Worm (Caenorhabditis elegans) whole organism, L3 larva: Measurements from ENCODE around the gene H12D21.11.
A peak's percentile ranks its signal among the peaks of the same experiment; 100 is the strongest.

Experiments
- R02D3.7 ChIP-seq: fragments of 150-350 bp; optimal IDR thresholded peaks from 2 replicates; lab custom pipeline; 2014; ENCODE audit warnings: missing biosample characterization, missing genetic modification characterization
- ZK546.5 ChIP-seq: sonication (generic microtip); optimal IDR thresholded peaks from 2 replicates; lab custom pipeline; 2017; ENCODE audit warnings: missing biosample characterization, missing genetic modification characterization
- aly-2 ChIP-seq: fragments of 150-350 bp; optimal IDR thresholded peaks from 2 replicates; lab custom pipeline; 2014; ENCODE audit warnings: missing biosample characterization, missing genetic modification characterization
- ama-1 ChIP-seq: fragments of 150-350 bp; optimal IDR thresholded peaks from 2 replicates; lab custom pipeline; 2018
- ceh-28 ChIP-seq: fragments of 150-350 bp; optimal IDR thresholded peaks from 2 replicates; lab custom pipeline; 2014; ENCODE audit warnings: missing biosample characterization, missing genetic modification reagents, missing genetic modification characterization
- ceh-82 ChIP-seq: fragments of 150-350 bp; optimal IDR thresholded peaks from 2 replicates; lab custom pipeline; 2014; ENCODE audit warnings: missing biosample characterization, missing genetic modification characterization
- ceh-9 ChIP-seq: sonication (generic microtip); optimal IDR thresholded peaks from 2 replicates; lab custom pipeline; 2018; ENCODE audit warnings: missing biosample characterization, missing genetic modification characterization
- egl-27 ChIP-seq: sonication (generic microtip); optimal IDR thresholded peaks from 4 replicates; lab custom pipeline; 2017; ENCODE audit warnings: missing biosample characterization, missing genetic modification reagents, missing genetic modification characterization
- egl-5 ChIP-seq: fragments of 150-350 bp; optimal IDR thresholded peaks from 2 replicates; lab custom pipeline; 2017; ENCODE audit warnings: missing biosample characterization, missing genetic modification reagents, missing genetic modification characterization, inconsistent platforms
- elt-2 ChIP-seq: sonication (generic microtip); optimal IDR thresholded peaks from 2 replicates; lab custom pipeline; 2016; ENCODE audit warnings: missing genetic modification reagents, mild to moderate bottlenecking, missing genetic modification characterization, missing compliant biosample characterization
- elt-3 ChIP-seq, 3 experiments: fragments of 150-350 bp in 1 of 3; sonication (generic microtip) in 2 of 3; optimal IDR thresholded peaks; 2 replicates in 2 of 3; 4 replicates in 1 of 3; lab custom pipeline; 2014 to 2017; ENCODE audit warnings: missing biosample characterization in 3 of 3, missing genetic modification characterization in 3 of 3
- fkh-10 ChIP-seq: sonication (generic microtip); optimal IDR thresholded peaks from 2 replicates; lab custom pipeline; 2017; ENCODE audit warnings: missing biosample characterization, missing genetic modification reagents, missing genetic modification characterization
- fos-1 ChIP-seq: fragments of 150-350 bp; optimal IDR thresholded peaks from 2 replicates; lab custom pipeline; 2014; ENCODE audit warnings: missing biosample characterization, missing genetic modification characterization
- jun-1 ChIP-seq: fragments of 150-350 bp; optimal IDR thresholded peaks from 2 replicates; lab custom pipeline; 2014; ENCODE audit warnings: missing biosample characterization, missing genetic modification reagents, missing genetic modification characterization
- lin-39 ChIP-seq: fragments of 150-350 bp; optimal IDR thresholded peaks from 2 replicates; lab custom pipeline; 2018; ENCODE audit warnings: missing biosample characterization, missing genetic modification reagents, missing genetic modification characterization
- lsy-12 ChIP-seq: sonication (generic microtip); optimal IDR thresholded peaks from 2 replicates; lab custom pipeline; 2016; ENCODE audit warnings: mild to moderate bottlenecking, missing genetic modification characterization, missing compliant biosample characterization
- mdl-1 ChIP-seq: fragments of 150-350 bp; optimal IDR thresholded peaks from 2 replicates; lab custom pipeline; 2014; ENCODE audit warnings: missing biosample characterization, missing genetic modification characterization
- nfya-1 ChIP-seq: sonication (generic microtip); optimal IDR thresholded peaks from 2 replicates; lab custom pipeline; 2017; ENCODE audit warnings: missing genetic modification characterization, mild to moderate bottlenecking, missing compliant biosample characterization, antibody characterized with exemption, moderate library complexity; ENCODE audit not compliant: insufficient read depth
- nhr-11 ChIP-seq: fragments of 150-350 bp; optimal IDR thresholded peaks from 2 replicates; lab custom pipeline; 2014; ENCODE audit warnings: missing biosample characterization, missing genetic modification characterization
- nhr-23 ChIP-seq: fragments of 150-350 bp; optimal IDR thresholded peaks from 2 replicates; lab custom pipeline; 2014; ENCODE audit warnings: missing biosample characterization, missing genetic modification reagents, missing genetic modification characterization
- nhr-25 ChIP-seq: sonication (generic microtip); optimal IDR thresholded peaks from 2 replicates; lab custom pipeline; 2017; ENCODE audit warnings: missing biosample characterization, missing genetic modification characterization
- nhr-28 ChIP-seq: fragments of 150-350 bp; optimal IDR thresholded peaks from 2 replicates; lab custom pipeline; 2014; ENCODE audit warnings: missing biosample characterization, missing genetic modification characterization
- nhr-77 ChIP-seq: fragments of 150-350 bp; optimal IDR thresholded peaks from 2 replicates; lab custom pipeline; 2014; ENCODE audit warnings: missing biosample characterization, missing genetic modification characterization
- pha-4 ChIP-seq: fragments of 150-350 bp; optimal IDR thresholded peaks from 2 replicates; lab custom pipeline; 2014; ENCODE audit warnings: missing biosample characterization, missing genetic modification reagents, missing genetic modification characterization
- pqm-1 ChIP-seq: fragments of 150-350 bp; optimal IDR thresholded peaks from 2 replicates; lab custom pipeline; 2017; ENCODE audit warnings: missing biosample characterization, missing genetic modification characterization, inconsistent platforms
- skn-1 ChIP-seq: fragments of 150-350 bp; optimal IDR thresholded peaks from 2 replicates; lab custom pipeline; 2014; ENCODE audit warnings: missing biosample characterization, missing genetic modification characterization
- snpc-4 ChIP-seq: fragments of 150-350 bp; optimal IDR thresholded peaks from 2 replicates; lab custom pipeline; 2014; ENCODE audit warnings: missing biosample characterization, missing genetic modification characterization
- tbx-2 ChIP-seq: sonication (generic microtip); optimal IDR thresholded peaks from 2 replicates; lab custom pipeline; 2016; ENCODE audit warnings: mild to moderate bottlenecking, missing genetic modification characterization, missing compliant biosample characterization
- zag-1 ChIP-seq: fragments of 150-350 bp; optimal IDR thresholded peaks from 2 replicates; lab custom pipeline; 2014; ENCODE audit warnings: missing biosample characterization, missing genetic modification characterization
- ztf-4 ChIP-seq: fragments of 150-350 bp; optimal IDR thresholded peaks from 2 replicates; lab custom pipeline; 2014; ENCODE audit warnings: missing biosample characterization, missing genetic modification characterization

The H12D21.11 gene

ce11 chrV:14899545-14899944, 16.2 kb upstream of the H12D21.11 start, which contains the start of gene H12D21.10:
TSS of gene H12D21.10 (plus strand) at chrV:14899804.
- TF ChIP-seq nhr-11 (tag; lab: Kevin White, UChicago) (no peak), elt-2 (tag; lab: Kevin White, UChicago) (peak; percentile 13), pha-4 (tag; lab: Kevin White, UChicago) (peak; percentile 15), nhr-25 (tag; lab: Kevin White, UChicago) (peak; percentile 27), ceh-82 (tag; lab: Kevin White, UChicago) (no peak)

DNA sequence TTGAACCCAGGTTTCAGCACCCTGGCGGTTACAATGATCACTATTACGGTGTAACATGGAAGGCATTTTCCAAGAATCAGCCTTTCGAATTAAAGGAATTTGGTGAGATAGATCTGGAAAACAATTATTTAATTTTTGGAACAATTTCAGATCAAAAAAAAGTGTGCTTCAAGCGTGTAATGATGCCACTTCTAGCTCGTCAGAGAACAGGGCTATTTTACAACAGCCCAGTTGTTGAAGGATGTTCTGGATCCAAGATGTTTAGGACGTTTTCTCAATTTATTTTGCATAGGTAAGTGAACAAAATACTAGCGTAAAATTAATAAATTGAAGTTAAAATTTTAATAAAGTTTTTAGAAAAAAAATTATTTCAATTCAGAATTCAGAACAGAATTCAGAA, 14.8 kb upstream of the H12D21.11 start:
- TF ChIP-seq skn-1 (tag; lab: Kevin White, UChicago) = no peak
- no peak for TF ChIP-seq R02D3.7 (tag; lab: Kevin White, UChicago)
- no peak for TF ChIP-seq ama-1 (lab: Kevin White, UChicago)
- TF ChIP-seq snpc-4 = no peak
- no peak for TF ChIP-seq ceh-28 (tag; lab: Kevin White, UChicago)
- TF ChIP-seq mdl-1 (tag; lab: Kevin White, UChicago) = no peak

ce11 chrV:14907445-14907844, 8.3 kb upstream of the H12D21.11 start:
- TF ChIP-seq skn-1 (tag; lab: Kevin White, UChicago) = no peak
- TF ChIP-seq nhr-11 (tag; lab: Kevin White, UChicago) = no peak
- no peak for TF ChIP-seq aly-2 (tag; lab: Kevin White, UChicago)
- no peak for TF ChIP-seq ZK546.5 (tag; lab: Kevin White, UChicago)
- no peak for TF ChIP-seq nfya-1 (tag; lab: Kevin White, UChicago)
- TF ChIP-seq ztf-4 (tag; lab: Kevin White, UChicago) = no peak

- TF ChIP-seq fkh-10 (GFP tag; lab: Kevin White, UChicago) = no peak
- TF ChIP-seq elt-3 (tag; optimal IDR thresholded peaks at IDR 0.05; lab: Kevin White, UChicago) = no peak
- no peak for TF ChIP-seq nhr-77 (tag; lab: Kevin White, UChicago)
- no peak for TF ChIP-seq mdl-1 (tag; lab: Kevin White, UChicago)
- TF ChIP-seq egl-27 (tag; lab: Kevin White, UChicago) = no peak
- no peak for TF ChIP-seq ama-1 (lab: Kevin White, UChicago)
- TF ChIP-seq jun-1 = no peak
- TF ChIP-seq zag-1 = no peak
- TF ChIP-seq lin-39 (tag; lab: Kevin White, UChicago) = no peak
- TF ChIP-seq tbx-2 = no peak
- TF ChIP-seq nhr-28 = no peak
These were observed 6.3 kb upstream of the H12D21.11 start, which contains the start of gene H12D21.9 for ce11 chrV:14909331-14909835. TSS of gene H12D21.9 (minus strand) at chrV:14909478.

DNA sequence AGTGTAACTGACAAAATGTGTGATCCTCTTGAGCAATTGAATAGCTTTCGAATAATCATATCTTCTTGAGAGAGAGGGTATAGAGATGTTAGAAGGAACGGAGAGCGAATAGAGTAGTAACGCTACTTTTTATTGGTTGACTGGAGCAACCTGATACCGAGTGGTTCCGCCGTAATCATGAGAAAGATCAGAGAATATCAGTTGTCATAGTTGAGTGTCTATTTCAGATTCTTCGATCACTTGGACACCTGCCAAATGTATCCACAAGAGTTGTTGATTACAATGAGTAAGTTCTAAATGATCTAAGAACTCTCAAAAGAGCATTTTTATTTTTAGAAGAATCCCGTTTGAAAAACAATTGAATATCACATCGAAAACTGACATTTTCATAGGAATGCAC, 4.9 kb upstream of the H12D21.11 start:
- peak; percentile 7 for TF ChIP-seq egl-5 (tag; lab: Kevin White, UChicago)
- no peak for TF ChIP-seq ZK546.5 (tag; lab: Kevin White, UChicago)
- no peak for TF ChIP-seq ceh-9
- TF ChIP-seq fos-1 (tag; lab: Kevin White, UChicago) = no peak
- TF ChIP-seq pqm-1 (tag; lab: Kevin White, UChicago) = no peak
- no peak for TF ChIP-seq lsy-12 (tag; lab: Kevin White, UChicago)
- no peak for TF ChIP-seq pha-4 (tag; lab: Kevin White, UChicago)

- TF ChIP-seq nhr-23 (tag; lab: Kevin White, UChicago) (no peak), nhr-28 (no peak)
- TF ChIP-seq, all 47 proteins: peak for 0
These were observed 5.8 kb downstream of the H12D21.11 start, which contains the start of gene zmp-4 for ce11 chrV:14921509-14921908. TSS of gene zmp-4 (minus strand) at chrV:14921609.

DNA sequence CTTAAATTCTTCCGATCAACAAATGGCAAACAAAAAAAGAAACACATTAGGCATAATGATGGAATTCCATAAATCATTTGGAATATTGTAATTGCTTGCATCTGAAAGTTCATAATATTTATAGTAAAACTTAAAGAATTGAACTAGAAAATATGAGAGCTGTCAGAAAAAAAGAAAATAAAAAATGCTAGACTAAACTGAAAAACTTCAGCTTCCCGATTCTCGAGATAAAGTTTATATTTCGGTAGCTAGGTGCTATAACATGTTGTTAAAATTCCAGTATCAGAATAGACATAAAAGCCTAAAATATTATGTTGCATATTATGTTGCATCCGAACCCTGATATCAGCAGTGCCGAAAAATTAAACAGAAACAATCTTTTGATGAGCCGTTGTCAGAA, 8.4 kb downstream of the H12D21.11 start, which contains the start of gene srg-54:
srg-54 (minus strand) TSS at position 101 of the 400 bp plus-strand sequence.
- TF ChIP-seq ceh-9 = no peak
